Worm (Caenorhabditis elegans) whole organism, early embryonic: ENCODE results near the gene F25G6.8.

Source experiments
- aly-1 ChIP-seq: sonication (generic microtip); optimal IDR thresholded peaks from 2 replicates; lab custom pipeline; 2016; ENCODE audit warnings: missing genetic modification characterization, missing compliant biosample characterization
- ama-1 ChIP-seq: fragments of 150-350 bp; optimal IDR thresholded peaks from 2 replicates; lab custom pipeline; 2014
- pes-1 ChIP-seq: fragments of 200-800 bp; sonication (Bioruptor generic); IDR thresholded peaks from 2 replicates; pipeline ENCODE4 v1.3.6; 2022; ENCODE audit warnings: missing genetic modification reagents, missing genetic modification characterization, missing compliant biosample characterization
- scrt-1 ChIP-seq: fragments of 200-800 bp; sonication (Bioruptor generic); IDR thresholded peaks from 2 replicates; pipeline ENCODE4 v1.3.6; 2022; ENCODE audit warnings: missing genetic modification characterization, missing compliant biosample characterization
- tbx-11 ChIP-seq: fragments of 200-800 bp; sonication (Bioruptor generic); IDR thresholded peaks from 2 replicates; pipeline ENCODE4 v1.3.6; 2022; ENCODE audit warnings: missing genetic modification characterization, missing compliant biosample characterization

- TF ChIP-seq aly-1 (tag; lab: Kevin White, UChicago): no peak
- no peak for TF ChIP-seq ama-1
- no peak for TF ChIP-seq tbx-11 (GFP tag; lab: Robert Waterston, UW)
- no peak for TF ChIP-seq scrt-1 (GFP tag; lab: Robert Waterston, UW)
- no peak for TF ChIP-seq pes-1
These were observed 45.8 kb upstream of the F25G6.8 start, which contains the start of gene fip-4 for ce11 chrV:8610633-8611404.
